Worm (Caenorhabditis elegans): Measurements from ENCODE around the gene daf-2.

The daf-2 gene

ce11 chrIII:2966462-2966861, 74.2 kb downstream of the daf-2 start (continued):
- no peak for TF ChIP-seq nhr-28 (tag; optimal IDR thresholded peaks at IDR 0.05)
- no peak for TF ChIP-seq egl-27 (tag; optimal IDR thresholded peaks at IDR 0.05)
- TF ChIP-seq hmg-11 (tag; optimal IDR thresholded peaks at IDR 0.05), result peak; percentile 89
- no peak for TF ChIP-seq nhr-237 (tag; optimal IDR thresholded peaks at IDR 0.05)
- TF ChIP-seq nhr-23 (tag; optimal IDR thresholded peaks at IDR 0.05), result peak; percentile 71
- TF ChIP-seq lin-15B (tag; optimal IDR thresholded peaks at IDR 0.05), result peak; percentile 83
- TF ChIP-seq elt-1 (tag; optimal IDR thresholded peaks at IDR 0.05), result no peak
- TF ChIP-seq ceh-16 (tag; optimal IDR thresholded peaks at IDR 0.05), result no peak
- no peak for TF ChIP-seq mdl-1 (tag; optimal IDR thresholded peaks at IDR 0.05)
- peak; percentile 85 for TF ChIP-seq pha-4 (tag; optimal IDR thresholded peaks at IDR 0.05)
- TF ChIP-seq elt-3 (tag; optimal IDR thresholded peaks at IDR 0.05), result no peak
- no peak for TF ChIP-seq ztf-11 (tag; optimal IDR thresholded peaks at IDR 0.05)
- TF ChIP-seq nhr-76 (tag; optimal IDR thresholded peaks at IDR 0.05), result no peak
- no peak for TF ChIP-seq daf-12 (tag; optimal IDR thresholded peaks at IDR 0.05)
- TF ChIP-seq ztf-4 (tag; optimal IDR thresholded peaks at IDR 0.05), result no peak
- TF ChIP-seq ama-1 (optimal IDR thresholded peaks at IDR 0.05), result no peak
- no peak for TF ChIP-seq ceh-82 (tag; optimal IDR thresholded peaks at IDR 0.05)
- TF ChIP-seq zag-1 (tag; optimal IDR thresholded peaks at IDR 0.05), result no peak
- TF ChIP-seq unc-62 (GFP tag; optimal IDR thresholded peaks at IDR 0.05), result no peak
- no peak for TF ChIP-seq pqm-1 (tag; optimal IDR thresholded peaks at IDR 0.05)

ce11 chrIII:2965534-2965933, 75.1 kb downstream of the daf-2 start, which contains the start of gene H05C05.2:
Gene H05C05.2 (minus strand): TSS chrIII:2965634.
- no peak for TF ChIP-seq nhr-237 (tag; optimal IDR thresholded peaks at IDR 0.05)

- TF ChIP-seq ceh-28 (tag; optimal IDR thresholded peaks at IDR 0.05), result peak; percentile 96
Measured at ce11 chrIII:2962878-2963540, 77.6 kb downstream of the daf-2 start.

ce11 chrIII:2961840-2962239, 78.8 kb downstream of the daf-2 start:
- TF ChIP-seq R02D3.7 (tag; optimal IDR thresholded peaks at IDR 0.05) (no peak), ceh-28 (tag; optimal IDR thresholded peaks at IDR 0.05) (peak; percentile 87), elt-2 (tag; optimal IDR thresholded peaks at IDR 0.05) (no peak)

ce11 chrIII:2960740-2961361, 79.8 kb downstream of the daf-2 start:
- peak; percentile 100 for TF ChIP-seq ceh-28 (tag; optimal IDR thresholded peaks at IDR 0.05)

- no peak for TF ChIP-seq lin-15B (tag; optimal IDR thresholded peaks at IDR 0.05)
- no peak for TF ChIP-seq unc-39 (tag; optimal IDR thresholded peaks at IDR 0.05)
- no peak for TF ChIP-seq tbx-2 (tag; optimal IDR thresholded peaks at IDR 0.05)
- no peak for TF ChIP-seq R02D3.7 (tag; optimal IDR thresholded peaks at IDR 0.05)
- no peak for TF ChIP-seq mml-1 (tag; optimal IDR thresholded peaks at IDR 0.05)
- TF ChIP-seq egl-27 (tag; optimal IDR thresholded peaks at IDR 0.05), result no peak
- TF ChIP-seq elt-1 (tag; optimal IDR thresholded peaks at IDR 0.05), result no peak
- TF ChIP-seq nhr-12 (tag; optimal IDR thresholded peaks at IDR 0.05), result no peak
- no peak for TF ChIP-seq aly-2 (tag; optimal IDR thresholded peaks at IDR 0.05)
- TF ChIP-seq zag-1 (tag; optimal IDR thresholded peaks at IDR 0.05), result no peak
Measured at ce11 chrIII:2952437-2952836, 88.2 kb downstream of the daf-2 start.

- TF ChIP-seq nhr-11 (tag; optimal IDR thresholded peaks at IDR 0.05) (no peak), nhr-25 (tag; optimal IDR thresholded peaks at IDR 0.05) (peak; percentile 57), ztf-4 (tag; optimal IDR thresholded peaks at IDR 0.05) (no peak), R02D3.7 (tag; optimal IDR thresholded peaks at IDR 0.05) (no peak), nhr-23 (tag; optimal IDR thresholded peaks at IDR 0.05) (peak; percentile 66), lin-15B (tag; optimal IDR thresholded peaks at IDR 0.05) (no peak), tbx-2 (tag; optimal IDR thresholded peaks at IDR 0.05) (no peak), nfya-1 (tag; optimal IDR thresholded peaks at IDR 0.05; ENCODE audit: insufficient read depth) (peak; percentile 10), ceh-16 (tag; optimal IDR thresholded peaks at IDR 0.05) (no peak), nhr-28 (tag; optimal IDR thresholded peaks at IDR 0.05) (no peak), jun-1 (tag; optimal IDR thresholded peaks at IDR 0.05) (peak; percentile 4), snpc-4 (tag; optimal IDR thresholded peaks at IDR 0.05) (no peak), lin-39 (tag; optimal IDR thresholded peaks at IDR 0.05) (no peak), ceh-28 (tag; optimal IDR thresholded peaks at IDR 0.05) (peak; percentile 47), daf-12 (tag; optimal IDR thresholded peaks at IDR 0.05) (no peak), ceh-9 (tag; optimal IDR thresholded peaks at IDR 0.05) (no peak), pqm-1 (tag; optimal IDR thresholded peaks at IDR 0.05) (peak; percentile 83), elt-2 (tag; optimal IDR thresholded peaks at IDR 0.05) (peak; percentile 90), ceh-82 (tag; optimal IDR thresholded peaks at IDR 0.05) (no peak)
Measured at ce11 chrIII:2948310-2948961, 92.2 kb downstream of the daf-2 start.

Data from whole organism, L3 larva.